Fruit fly (Drosophila melanogaster): ENCODE data around the gene Ddr.
A peak's percentile ranks its signal among the peaks of the same experiment; 100 is the strongest.

The Ddr gene

DNA sequence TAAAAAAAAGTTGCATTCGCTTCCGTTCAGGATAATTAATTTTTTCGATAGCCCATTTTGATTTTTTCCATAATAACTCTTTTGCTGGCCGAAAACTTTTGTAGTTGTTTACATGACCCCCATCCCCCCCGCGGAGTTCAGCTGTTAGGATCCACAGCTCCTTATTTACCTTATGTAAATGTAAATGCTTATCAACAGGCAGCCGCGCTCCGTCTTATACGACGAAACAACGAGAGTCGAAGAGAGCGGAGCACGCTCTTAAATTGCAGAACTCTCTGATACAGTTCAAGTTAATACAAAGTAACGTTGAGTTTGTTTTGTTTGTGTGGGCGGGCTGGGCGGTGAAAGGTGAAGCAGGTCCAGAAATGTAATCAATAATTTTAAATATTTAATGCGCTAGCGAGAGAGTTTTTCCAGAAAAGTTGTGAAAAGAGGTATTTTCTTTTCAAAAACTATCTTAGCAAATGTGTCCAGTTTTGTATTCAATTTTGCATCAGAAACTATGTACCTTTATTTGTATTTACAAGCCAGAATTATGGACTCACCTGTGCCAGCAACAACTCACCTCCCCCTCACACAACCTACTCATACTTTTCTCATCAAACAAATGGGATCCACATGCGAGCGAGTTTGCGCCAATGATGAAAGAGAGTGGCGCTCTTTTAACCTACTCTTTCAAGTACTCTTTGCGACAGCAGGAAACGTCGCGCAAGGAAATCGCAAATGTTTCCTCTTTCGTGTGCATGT is 492 bp upstream of the Ddr start (continued):
- peak in 1 of 2 experiments; percentile 47 for TF ChIP-seq Hr78 (GFP tag; optimal IDR thresholded peaks at IDR 0.05)
- TF ChIP-seq twi (tag; optimal IDR thresholded peaks at IDR 0.05): peak; percentile 10
- peak; percentile 34; the same call in 1 of the 2 replicates for TF ChIP-seq Xrp1 (GFP tag; IDR thresholded peaks at IDR 0.05)
- TF ChIP-seq CG17385 (GFP tag; optimal IDR thresholded peaks at IDR 0.05): peak; percentile 2
- peak; percentile 11 for TF ChIP-seq CG6813 (GFP tag; optimal IDR thresholded peaks at IDR 0.05)
- peak; percentile 15 for TF ChIP-seq BtbVII (GFP tag; optimal IDR thresholded peaks at IDR 0.05)
- TF ChIP-seq sug (tag; optimal IDR thresholded peaks at IDR 0.05): peak; percentile 70
- TF ChIP-seq CG12104 (GFP tag; optimal IDR thresholded peaks at IDR 0.05): no peak
- TF ChIP-seq CG3407 (GFP tag; optimal IDR thresholded peaks at IDR 0.05): peak; percentile 35
- peak; percentile 3 for TF ChIP-seq CG18764 (GFP tag; optimal IDR thresholded peaks at IDR 0.05)
- peak; percentile 97 for TF ChIP-seq CG3163 (GFP tag; optimal IDR thresholded peaks at IDR 0.05)
- peak; percentile 6 for TF ChIP-seq CG33213 (GFP tag; optimal IDR thresholded peaks at IDR 0.05)
- peak; percentile 70 for TF ChIP-seq yki (optimal IDR thresholded peaks at IDR 0.05)
- TF ChIP-seq sens (GFP tag): peak; percentile 82
- TF ChIP-seq CG17361 (GFP tag; IDR thresholded peaks at IDR 0.05): 0 out of 3 replicates have a peak, but pooled peaks have one; percentile 18
- TF ChIP-seq CG18599 (GFP tag; optimal IDR thresholded peaks at IDR 0.05): peak; percentile 1
- no peak for TF ChIP-seq al (GFP tag; IDR thresholded peaks at IDR 0.05)
- peak; percentile 22 for TF ChIP-seq lab (GFP tag; optimal IDR thresholded peaks at IDR 0.05)
- TF ChIP-seq Hand (GFP tag; optimal IDR thresholded peaks at IDR 0.05): no peak
- TF ChIP-seq phol (tag; optimal IDR thresholded peaks at IDR 0.05): no peak
- peak; percentile 49; the same call in 1 of the 2 replicates for TF ChIP-seq Awh (GFP tag; IDR thresholded peaks at IDR 0.05)
- TF ChIP-seq Jarid2 (GFP tag; optimal IDR thresholded peaks at IDR 0.05): peak; percentile 41
- peak; percentile 6 for TF ChIP-seq CG9727 (GFP tag; optimal IDR thresholded peaks at IDR 0.05)
- peak; percentile 86 for TF ChIP-seq Trl (optimal IDR thresholded peaks at IDR 0.05)
- TF ChIP-seq Trl (GFP tag; optimal IDR thresholded peaks at IDR 0.05): no peak
- peak; percentile 20 for TF ChIP-seq kni (GFP tag; optimal IDR thresholded peaks at IDR 0.05)
- TF ChIP-seq ken (GFP tag; IDR thresholded peaks at IDR 0.05): 0 out of 3 replicates have a peak, but pooled peaks have one; percentile 7
- TF ChIP-seq hb (GFP tag; IDR thresholded peaks at IDR 0.05; ENCODE audit: partially characterized antibody): no peak
- TF ChIP-seq Neu2 (GFP tag; optimal IDR thresholded peaks at IDR 0.05; ENCODE audit: borderline replicate concordance): no peak
- TF ChIP-seq MTF-1 (GFP tag; optimal IDR thresholded peaks at IDR 0.05; ENCODE audit: borderline replicate concordance): peak; percentile 24
- peak; percentile 35 for TF ChIP-seq ATbp (GFP tag; optimal IDR thresholded peaks at IDR 0.05)
- peak; percentile 45 for TF ChIP-seq CG8388 (GFP tag; optimal IDR thresholded peaks at IDR 0.05)
- peak; percentile 73 for TF ChIP-seq HLHmδ (GFP tag; optimal IDR thresholded peaks at IDR 0.05)
- TF ChIP-seq dati (GFP tag; IDR thresholded peaks at IDR 0.05): no peak
- no peak for TF ChIP-seq fd96Cb (tag; optimal IDR thresholded peaks at IDR 0.05)
- peak; percentile 63 for TF ChIP-seq CG15696 (tag; optimal IDR thresholded peaks at IDR 0.05)
- TF ChIP-seq dmrt11E (tag; optimal IDR thresholded peaks at IDR 0.05): peak; percentile 28
- TF ChIP-seq CG10543 (GFP tag; optimal IDR thresholded peaks at IDR 0.05): peak; percentile 27
- peak; percentile 29 for TF ChIP-seq CG1233 (GFP tag; optimal IDR thresholded peaks at IDR 0.05)
- TF ChIP-seq PHDP (tag; optimal IDR thresholded peaks at IDR 0.05): peak; percentile 0
- TF ChIP-seq CG14710 (tag; optimal IDR thresholded peaks at IDR 0.05): peak; percentile 22
- TF ChIP-seq CG30403 (GFP tag; optimal IDR thresholded peaks at IDR 0.05): no peak
- peak; percentile 71 for TF ChIP-seq scrt (GFP tag; optimal IDR thresholded peaks at IDR 0.05)
- TF ChIP-seq Pdp1 (GFP tag; optimal IDR thresholded peaks at IDR 0.05): peak in 1 of 2 experiments; percentile 65
- peak; percentile 51 for TF ChIP-seq CG17912 (GFP tag; optimal IDR thresholded peaks at IDR 0.05)
- no peak for TF ChIP-seq ewg (GFP tag; optimal IDR thresholded peaks at IDR 0.05)
- TF ChIP-seq wek (GFP tag; optimal IDR thresholded peaks at IDR 0.05): peak; percentile 52

Measured in whole organism, embryonic.